Worm (Caenorhabditis elegans) whole organism, L1 larva: ENCODE measurements around the gene txbp-3.

Experiments
- C16A3.4 ChIP-seq: fragments of 150-350 bp; optimal IDR thresholded peaks from 2 replicates; lab custom pipeline; 2014; ENCODE audit warnings: missing biosample characterization, missing genetic modification characterization
- F16B12.6 ChIP-seq: fragments of 150-350 bp; optimal IDR thresholded peaks from 2 replicates; lab custom pipeline; 2014; ENCODE audit warnings: missing biosample characterization, missing genetic modification characterization
- Y116A8C.19 ChIP-seq: sonication (generic microtip); optimal IDR thresholded peaks from 2 replicates; lab custom pipeline; 2016; ENCODE audit warnings: missing compliant biosample characterization, missing genetic modification characterization, borderline replicate concordance
- alr-1 ChIP-seq: fragments of 200-800 bp; sonication (Bioruptor generic); optimal IDR thresholded peaks from 2 replicates; lab custom pipeline; 2018; ENCODE audit warnings: borderline replicate concordance, mild to moderate bottlenecking, missing genetic modification characterization, missing compliant biosample characterization
- aly-2 ChIP-seq: fragments of 150-350 bp; optimal IDR thresholded peaks from 2 replicates; lab custom pipeline; 2014; ENCODE audit warnings: missing biosample characterization, missing genetic modification characterization
- ama-1 ChIP-seq: fragments of 150-350 bp; optimal IDR thresholded peaks from 2 replicates; lab custom pipeline; 2014
- blmp-1 ChIP-seq: fragments of 150-350 bp; optimal IDR thresholded peaks from 2 replicates; lab custom pipeline; 2014; ENCODE audit warnings: missing biosample characterization, missing genetic modification characterization
- ceh-63 ChIP-seq: fragments of 200-800 bp; sonication (Bioruptor generic); optimal IDR thresholded peaks from 2 replicates; lab custom pipeline; 2018; ENCODE audit warnings: mild to moderate bottlenecking, missing genetic modification characterization, missing compliant biosample characterization
- ceh-8 ChIP-seq: fragments of 200-800 bp; sonication (Bioruptor generic); optimal IDR thresholded peaks from 2 replicates; lab custom pipeline; 2018; ENCODE audit warnings: mild to moderate bottlenecking, missing genetic modification characterization, moderate library complexity, missing compliant biosample characterization
- ceh-82 ChIP-seq, 3 experiments: fragments of 150-350 bp in 1 of 3; sonication (generic microtip) in 2 of 3; optimal IDR thresholded peaks; 2 replicates each; lab custom pipeline; 2014 to 2017; ENCODE audit warnings: missing biosample characterization in 3 of 3, missing genetic modification characterization in 3 of 3
- ceh-88 ChIP-seq: fragments of 200-800 bp; sonication (Bioruptor generic); IDR thresholded peaks from 2 replicates; pipeline ENCODE4 v1.3.6; 2022; ENCODE audit warnings: missing genetic modification characterization, missing compliant biosample characterization
- ces-1 ChIP-seq: fragments of 150-350 bp; optimal IDR thresholded peaks from 2 replicates; lab custom pipeline; 2014; ENCODE audit warnings: missing biosample characterization, missing genetic modification reagents, missing genetic modification characterization
- dsc-1 ChIP-seq: sonication (generic microtip); optimal IDR thresholded peaks from 2 replicates; lab custom pipeline; 2016; ENCODE audit warnings: mild to moderate bottlenecking, missing genetic modification characterization, missing compliant biosample characterization
- egl-13 ChIP-seq: sonication (generic microtip); optimal IDR thresholded peaks from 2 replicates; lab custom pipeline; 2016; ENCODE audit warnings: missing genotype, missing genetic modification reagents, missing genetic modification characterization, missing compliant biosample characterization
- egl-27 ChIP-seq, 2 experiments: fragments of 150-350 bp in 1 of 2; sonication (generic microtip); optimal IDR thresholded peaks; 3 replicates each; lab custom pipeline; 2017 to 2018; ENCODE audit warnings: missing biosample characterization in 2 of 2, missing genetic modification characterization in 2 of 2, missing genetic modification reagents in 2 of 2
- elt-2 ChIP-seq: sonication (generic microtip); optimal IDR thresholded peaks from 2 replicates; lab custom pipeline; 2016; ENCODE audit warnings: missing genetic modification characterization, mild to moderate bottlenecking, inconsistent platforms, missing compliant biosample characterization, missing genetic modification reagents
- elt-3 ChIP-seq, 6 experiments: fragments of 150-350 bp in 1 of 6; sonication (generic microtip); optimal IDR thresholded peaks; 2 replicates each; lab custom pipeline; 2017 to 2018; ENCODE audit warnings: missing biosample characterization in 6 of 6, missing genetic modification characterization in 6 of 6, inconsistent platforms in 1 of 6
- ets-5 ChIP-seq: fragments of 200-800 bp; sonication (Bioruptor generic); IDR thresholded peaks from 2 replicates; pipeline ENCODE4 v1.3.6; 2022; ENCODE audit warnings: missing genetic modification characterization, missing compliant biosample characterization
- fos-1 ChIP-seq: fragments of 150-350 bp; optimal IDR thresholded peaks from 2 replicates; lab custom pipeline; 2014; ENCODE audit warnings: missing biosample characterization, missing genetic modification characterization
- hlh-17 ChIP-seq: fragments of 200-800 bp; sonication (Bioruptor generic); optimal IDR thresholded peaks from 2 replicates; lab custom pipeline; 2018; ENCODE audit warnings: missing genetic modification characterization, mild to moderate bottlenecking, missing compliant biosample characterization, moderate library complexity, borderline replicate concordance
- hlh-4 ChIP-seq: sonication (generic microtip); optimal IDR thresholded peaks from 2 replicates; lab custom pipeline; 2016; ENCODE audit warnings: mild to moderate bottlenecking, missing genetic modification characterization, missing compliant biosample characterization
- irx-1 ChIP-seq: sonication (generic microtip); optimal IDR thresholded peaks from 2 replicates; lab custom pipeline; 2016; ENCODE audit warnings: missing genetic modification characterization, missing compliant biosample characterization
- isw-1 ChIP-seq: fragments of 200-800 bp; sonication (Bioruptor generic); IDR thresholded peaks from 2 replicates; pipeline ENCODE4 v1.3.6; 2022; ENCODE audit warnings: missing genetic modification characterization, missing compliant biosample characterization
- jun-1 ChIP-seq: fragments of 150-350 bp; optimal IDR thresholded peaks from 2 replicates; lab custom pipeline; 2014; ENCODE audit warnings: missing biosample characterization, missing genetic modification reagents, missing genetic modification characterization
- lin-13 ChIP-seq: fragments of 150-350 bp; optimal IDR thresholded peaks from 2 replicates; lab custom pipeline; 2014; ENCODE audit warnings: missing biosample characterization, missing genetic modification reagents, missing genetic modification characterization
- lin-14 ChIP-seq: fragments of 200-800 bp; sonication (Bioruptor generic); optimal IDR thresholded peaks from 2 replicates; lab custom pipeline; 2018; ENCODE audit warnings: mild to moderate bottlenecking, missing genetic modification characterization, moderate library complexity, missing compliant biosample characterization
- lin-15B ChIP-seq: fragments of 150-350 bp; sonication (generic microtip); optimal IDR thresholded peaks from 3 replicates; lab custom pipeline; 2014; ENCODE audit warnings: missing biosample characterization, missing genetic modification characterization
- lin-35 ChIP-seq, 2 experiments: fragments of 150-350 bp; optimal IDR thresholded peaks; 2 replicates each; lab custom pipeline; 2014; ENCODE audit warnings: missing biosample characterization in 2 of 2, missing genetic modification characterization in 2 of 2, missing genetic modification reagents in 2 of 2
- lir-3 ChIP-seq: sonication (generic microtip); optimal IDR thresholded peaks from 2 replicates; lab custom pipeline; 2016; ENCODE audit warnings: mild to moderate bottlenecking, missing genetic modification characterization, moderate library complexity, missing compliant biosample characterization; ENCODE audit not compliant: poor library complexity
- lsy-2 ChIP-seq, 2 experiments: fragments of 150-350 bp; optimal IDR thresholded peaks; 2 replicates each; lab custom pipeline; 2014; ENCODE audit warnings: missing biosample characterization in 2 of 2, missing genetic modification characterization in 2 of 2
- mab-9 ChIP-seq: fragments of 200-800 bp; sonication (Bioruptor generic); IDR thresholded peaks from 2 replicates; pipeline ENCODE4 v1.3.6; 2022; ENCODE audit warnings: missing genetic modification reagents, missing genetic modification characterization, missing compliant biosample characterization
- mep-1 ChIP-seq: fragments of 150-350 bp; optimal IDR thresholded peaks from 2 replicates; lab custom pipeline; 2014; ENCODE audit warnings: missing biosample characterization, missing genetic modification characterization
- nhr-19 ChIP-seq: fragments of 200-800 bp; sonication (Bioruptor generic); conservative IDR thresholded peaks from 2 replicates; pipeline ENCODE4 v1.3.6; 2022; ENCODE audit warnings: missing genetic modification characterization, missing compliant biosample characterization
- nhr-20 ChIP-seq: sonication (generic microtip); optimal IDR thresholded peaks from 2 replicates; lab custom pipeline; 2016; ENCODE audit warnings: mild to moderate bottlenecking, missing genetic modification characterization, missing compliant biosample characterization
- nhr-237 ChIP-seq: fragments of 150-350 bp; optimal IDR thresholded peaks from 2 replicates; lab custom pipeline; 2014; ENCODE audit warnings: missing biosample characterization, missing genetic modification characterization
- nhr-77 ChIP-seq: fragments of 150-350 bp; optimal IDR thresholded peaks from 2 replicates; lab custom pipeline; 2014; ENCODE audit warnings: missing biosample characterization, missing genetic modification characterization
- nhr-85 ChIP-seq: sonication (generic microtip); peaks from one replicate; lab custom pipeline; 2016; ENCODE audit warnings: missing genetic modification characterization, inconsistent platforms, missing compliant biosample characterization
- pag-3 ChIP-seq: sonication (generic microtip); optimal IDR thresholded peaks from 2 replicates; lab custom pipeline; 2017; ENCODE audit warnings: missing genetic modification characterization, mild to moderate bottlenecking, missing compliant biosample characterization, antibody characterized with exemption, borderline replicate concordance; ENCODE audit not compliant: insufficient read depth
- pax-3 ChIP-seq: fragments of 200-800 bp; sonication (Bioruptor generic); optimal IDR thresholded peaks from 2 replicates; lab custom pipeline; 2018; ENCODE audit warnings: mild to moderate bottlenecking, missing genetic modification characterization, moderate library complexity, missing compliant biosample characterization
- pqm-1 ChIP-seq: sonication (generic microtip); optimal IDR thresholded peaks from 3 replicates; lab custom pipeline; 2017; ENCODE audit warnings: missing biosample characterization, missing genetic modification characterization
- rnt-1 ChIP-seq: sonication (generic microtip); optimal IDR thresholded peaks from 2 replicates; lab custom pipeline; 2016; ENCODE audit warnings: mild to moderate bottlenecking, missing genetic modification characterization, moderate library complexity, missing compliant biosample characterization
- snu-23 ChIP-seq: sonication (generic microtip); optimal IDR thresholded peaks from 2 replicates; lab custom pipeline; 2016; ENCODE audit warnings: missing genetic modification characterization, missing compliant biosample characterization
- sox-4 ChIP-seq: sonication (generic microtip); optimal IDR thresholded peaks from 2 replicates; lab custom pipeline; 2016; ENCODE audit warnings: missing genetic modification characterization, missing compliant biosample characterization
- sptf-1 ChIP-seq: fragments of 150-350 bp; optimal IDR thresholded peaks from 2 replicates; lab custom pipeline; 2014; ENCODE audit warnings: missing biosample characterization, missing genetic modification characterization
- swsn-7 ChIP-seq: sonication (generic microtip); optimal IDR thresholded peaks from 2 replicates; lab custom pipeline; 2016; ENCODE audit warnings: missing genetic modification characterization, missing compliant biosample characterization
- tbx-2 ChIP-seq: sonication (generic microtip); optimal IDR thresholded peaks from 2 replicates; lab custom pipeline; 2016; ENCODE audit warnings: missing genetic modification characterization, missing compliant biosample characterization
- unc-130 ChIP-seq: fragments of 150-350 bp; optimal IDR thresholded peaks from 2 replicates; lab custom pipeline; 2017; ENCODE audit warnings: missing biosample characterization, missing genetic modification characterization, inconsistent platforms
- unc-30 ChIP-seq: sonication (generic microtip); optimal IDR thresholded peaks from 2 replicates; lab custom pipeline; 2017; ENCODE audit warnings: missing biosample characterization, missing genetic modification characterization
- unc-86 ChIP-seq: sonication (generic microtip); optimal IDR thresholded peaks from 2 replicates; lab custom pipeline; 2016; ENCODE audit warnings: missing genetic modification characterization, missing compliant biosample characterization
- xbp-1 ChIP-seq: sonication (generic microtip); optimal IDR thresholded peaks from 2 replicates; lab custom pipeline; 2016; ENCODE audit warnings: missing genetic modification characterization, missing compliant biosample characterization
- zip-4 ChIP-seq: fragments of 200-800 bp; sonication (Bioruptor generic); optimal IDR thresholded peaks from 2 replicates; lab custom pipeline; 2018; ENCODE audit warnings: mild to moderate bottlenecking, missing genetic modification characterization, moderate library complexity, missing compliant biosample characterization
- ztf-4 ChIP-seq: fragments of 150-350 bp; optimal IDR thresholded peaks from 2 replicates; lab custom pipeline; 2014; ENCODE audit warnings: missing biosample characterization, missing genetic modification characterization

Gene txbp-3

ce11 chrIII:5024393-5024964 is 22.8 kb downstream of the txbp-3 start, which contains the start of gene pcf-11 (continued):
- TF ChIP-seq F16B12.6 (tag; lab: Kevin White, UChicago) (peak; percentile 35), zip-4 (GFP tag; lab: Kevin White, UChicago) (no peak), ces-1 (GFP tag; lab: Kevin White, UChicago) (no peak), nhr-19 (GFP tag; lab: Robert Waterston, UW) (peak; percentile 41; the same call in 1 of the 2 replicates), lin-13 (GFP tag; lab: Kevin White, UChicago) (peak; percentile 28), dsc-1 (peak; percentile 25), lsy-2 (tag; optimal IDR thresholded peaks at IDR 0.05; lab: Kevin White, UChicago) (peak; percentile 43 to 78), ceh-82 (tag; optimal IDR thresholded peaks at IDR 0.05; lab: Kevin White, UChicago) (peak; percentile 24 to 84 (median 40)), ets-5 (GFP tag; lab: Robert Waterston, UW) (no peak), ceh-63 (GFP tag; lab: Kevin White, UChicago) (no peak), unc-130 (no peak), elt-3 (tag; optimal IDR thresholded peaks at IDR 0.05; lab: Kevin White, UChicago) (peak in 2 of 6 experiments; percentile 5 to 8), irx-1 (peak; percentile 9), sox-4 (tag; lab: Kevin White, UChicago) (no peak), sptf-1 (tag; lab: Kevin White, UChicago) (no peak), ceh-88 (GFP tag; lab: Robert Waterston, UW) (no peak), isw-1 (GFP tag; lab: Robert Waterston, UW) (peak; percentile 56), lir-3 (tag; lab: Kevin White, UChicago) (peak; percentile 43), nhr-20 (tag; lab: Kevin White, UChicago) (peak; percentile 38), egl-27 (tag; optimal IDR thresholded peaks at IDR 0.05; lab: Kevin White, UChicago) (no peak), ama-1 (lab: Kevin White, UChicago) (peak; percentile 53), Y116A8C.19 (tag; lab: Kevin White, UChicago) (no peak), snu-23 (GFP tag; lab: Kevin White, UChicago) (peak; percentile 78), ztf-4 (no peak), xbp-1 (tag; lab: Kevin White, UChicago) (peak; percentile 53), hlh-17 (GFP tag; lab: Kevin White, UChicago) (no peak), jun-1 (tag; lab: Kevin White, UChicago) (peak; percentile 10), aly-2 (tag; lab: Kevin White, UChicago) (no peak), pag-3 (tag; lab: Kevin White, UChicago) (no peak), swsn-7 (tag; lab: Kevin White, UChicago) (peak; percentile 51), mep-1 (tag; lab: Kevin White, UChicago) (peak; percentile 33), egl-13 (tag; lab: Kevin White, UChicago) (no peak), fos-1 (peak; percentile 15), ceh-8 (GFP tag; lab: Kevin White, UChicago) (no peak), lin-15B (no peak), nhr-237 (tag; lab: Kevin White, UChicago) (no peak), alr-1 (tag; lab: Kevin White, UChicago) (no peak), elt-2 (no peak), pqm-1 (no peak), nhr-85 (tag; lab: Kevin White, UChicago) (no peak), lin-35 (GFP tag; optimal IDR thresholded peaks at IDR 0.05; lab: Kevin White, UChicago) (peak; percentile 69 to 75), C16A3.4 (tag; lab: Kevin White, UChicago) (peak; percentile 34), blmp-1 (tag; lab: Kevin White, UChicago) (peak; percentile 13), rnt-1 (tag; lab: Kevin White, UChicago) (peak; percentile 63), tbx-2 (tag; lab: Kevin White, UChicago) (peak; percentile 45), unc-30 (tag; lab: Kevin White, UChicago) (no peak), lin-14 (GFP tag; lab: Kevin White, UChicago) (peak; percentile 74), unc-86 (peak; percentile 53), mab-9 (GFP tag; lab: Robert Waterston, UW) (no peak), nhr-77 (peak; percentile 60), pax-3 (tag; lab: Kevin White, UChicago) (no peak), hlh-4 (tag; lab: Kevin White, UChicago) (no peak)
